Worm (Caenorhabditis elegans): ENCODE results near the gene T07G12.5.

Gene T07G12.5

ce11 chrIV:10499948-10500356 is 45.0 kb downstream of the T07G12.5 start:
- TF ChIP-seq skn-1 (tag; optimal IDR thresholded peaks at IDR 0.05): peak; percentile 27
- TF ChIP-seq nfya-1 (tag; optimal IDR thresholded peaks at IDR 0.05; ENCODE audit: insufficient read depth): peak; percentile 86
- peak; percentile 55 for TF ChIP-seq lin-15B (tag; optimal IDR thresholded peaks at IDR 0.05)
- no peak for TF ChIP-seq ama-1 (optimal IDR thresholded peaks at IDR 0.05)
- TF ChIP-seq fkh-10 (GFP tag; optimal IDR thresholded peaks at IDR 0.05): peak; percentile 58
- TF ChIP-seq ceh-28 (tag; optimal IDR thresholded peaks at IDR 0.05): no peak
- TF ChIP-seq snpc-4 (tag; optimal IDR thresholded peaks at IDR 0.05): peak; percentile 2
- peak; percentile 21 for TF ChIP-seq fos-1 (tag; optimal IDR thresholded peaks at IDR 0.05)
- TF ChIP-seq hmg-11 (tag; optimal IDR thresholded peaks at IDR 0.05): peak; percentile 67
- TF ChIP-seq elt-1 (tag; optimal IDR thresholded peaks at IDR 0.05): no peak
- no peak for TF ChIP-seq egl-27 (tag; optimal IDR thresholded peaks at IDR 0.05)
- TF ChIP-seq tbx-2 (tag; optimal IDR thresholded peaks at IDR 0.05): peak; percentile 55
- no peak for TF ChIP-seq elt-3 (tag; optimal IDR thresholded peaks at IDR 0.05)
- no peak for TF ChIP-seq ztf-4 (tag; optimal IDR thresholded peaks at IDR 0.05)
- TF ChIP-seq nhr-25 (tag; optimal IDR thresholded peaks at IDR 0.05): no peak
- TF ChIP-seq egl-5 (tag; optimal IDR thresholded peaks at IDR 0.05): peak; percentile 21
- peak; percentile 88 for TF ChIP-seq lin-39 (tag; optimal IDR thresholded peaks at IDR 0.05)
- TF ChIP-seq nhr-11 (tag; optimal IDR thresholded peaks at IDR 0.05): peak; percentile 71
- TF ChIP-seq nhr-23 (tag; optimal IDR thresholded peaks at IDR 0.05): no peak
- peak; percentile 62 for TF ChIP-seq zag-1 (tag; optimal IDR thresholded peaks at IDR 0.05)
- no peak for TF ChIP-seq nhr-28 (tag; optimal IDR thresholded peaks at IDR 0.05)

ce11 chrIV:10498401-10498800 is 46.5 kb downstream of the T07G12.5 start:
- TF ChIP-seq nhr-28 (tag; optimal IDR thresholded peaks at IDR 0.05) (no peak), hmg-11 (tag; optimal IDR thresholded peaks at IDR 0.05) (no peak), tbx-2 (tag; optimal IDR thresholded peaks at IDR 0.05) (no peak), pqm-1 (tag; optimal IDR thresholded peaks at IDR 0.05) (no peak), lin-39 (tag; optimal IDR thresholded peaks at IDR 0.05) (no peak), egl-5 (tag; optimal IDR thresholded peaks at IDR 0.05) (no peak), nhr-43 (tag; optimal IDR thresholded peaks at IDR 0.05; ENCODE audit: poor library complexity, severe bottlenecking) (no peak), nhr-23 (tag; optimal IDR thresholded peaks at IDR 0.05) (no peak), jun-1 (tag; optimal IDR thresholded peaks at IDR 0.05) (no peak)

Data from whole organism, L3 larva.